Fruit fly (Drosophila melanogaster) whole organism, embryonic: ENCODE results near the gene CstF64.

Experiments used
- Bgb ChIP-seq: fragments of 200-800 bp; sonication (Bioruptor generic); IDR thresholded peaks from 2 replicates; pipeline ENCODE4 v1.3.6; 2022; ENCODE audit warnings: missing biosample characterization, missing genetic modification characterization; ENCODE audit not compliant: partially characterized antibody
- CG10959 ChIP-seq: fragments of 200-800 bp; sonication (Bioruptor generic); IDR thresholded peaks from 2 replicates; pipeline ENCODE4 v1.3.6; 2022; ENCODE audit warnings: missing biosample characterization, missing genetic modification characterization
- CG10979 ChIP-seq: fragments of 200-800 bp; sonication (Bioruptor generic); optimal IDR thresholded peaks from 2 replicates; lab custom pipeline; 2018; ENCODE audit warnings: missing biosample characterization, mild to moderate bottlenecking, missing genetic modification characterization, moderate library complexity
- CG11085 ChIP-seq: fragments of 200-800 bp; sonication (Bioruptor generic); IDR thresholded peaks from 2 replicates; pipeline ENCODE4 v1.3.6; 2022; ENCODE audit warnings: missing biosample characterization, missing genetic modification characterization
- CG11093 ChIP-seq: fragments of 200-800 bp; sonication (Bioruptor generic); IDR thresholded peaks from 3 replicates; pipeline ENCODE4 v1.3.6; 2022; ENCODE audit warnings: missing biosample characterization, missing genetic modification characterization
- CG12744 ChIP-seq: fragments of 200-800 bp; sonication (Bioruptor generic); optimal IDR thresholded peaks from 2 replicates; lab custom pipeline; 2016; ENCODE audit warnings: missing biosample characterization, missing genetic modification characterization
- CG12942 ChIP-seq: fragments of 200-800 bp; sonication (Bioruptor generic); optimal IDR thresholded peaks from 3 replicates; lab custom pipeline; 2016; ENCODE audit warnings: missing biosample characterization, missing genetic modification characterization
- CG14710 ChIP-seq: fragments of 200-800 bp; sonication (Bioruptor generic); optimal IDR thresholded peaks from 3 replicates; lab custom pipeline; 2019; ENCODE audit warnings: missing biosample characterization, mild to moderate bottlenecking, missing genetic modification characterization, moderate library complexity
- CG15601 ChIP-seq: fragments of 200-800 bp; sonication (Bioruptor generic); optimal IDR thresholded peaks from 3 replicates; lab custom pipeline; 2019; ENCODE audit warnings: missing biosample characterization, mild to moderate bottlenecking, missing genetic modification characterization, moderate library complexity
- CG1603 ChIP-seq: fragments of 200-800 bp; sonication (Bioruptor generic); optimal IDR thresholded peaks from 2 replicates; lab custom pipeline; 2019; ENCODE audit warnings: missing biosample characterization, mild to moderate bottlenecking, missing genetic modification characterization, moderate library complexity
- CG2202 ChIP-seq: fragments of 200-800 bp; sonication (Bioruptor generic); optimal IDR thresholded peaks from 2 replicates; lab custom pipeline; 2018; ENCODE audit warnings: missing biosample characterization, mild to moderate bottlenecking, missing genetic modification characterization
- CG30403 ChIP-seq: fragments of 200-800 bp; sonication (Bioruptor generic); optimal IDR thresholded peaks from 3 replicates; lab custom pipeline; 2016; ENCODE audit warnings: missing biosample characterization, missing genetic modification characterization
- CG31388 ChIP-seq: fragments of 200-800 bp; sonication (Bioruptor generic); optimal IDR thresholded peaks from 2 replicates; lab custom pipeline; 2016; ENCODE audit warnings: missing biosample characterization, missing genetic modification characterization
- CG31441 ChIP-seq: fragments of 200-800 bp; sonication (Bioruptor generic); IDR thresholded peaks from 2 replicates; pipeline ENCODE4 v1.3.6; 2022; ENCODE audit warnings: missing biosample characterization, missing genetic modification characterization
- CG33213 ChIP-seq: fragments of 200-800 bp; sonication (Bioruptor generic); optimal IDR thresholded peaks from 3 replicates; lab custom pipeline; 2016; ENCODE audit warnings: missing biosample characterization, missing genetic modification characterization
- CG33557 ChIP-seq: fragments of 200-800 bp; sonication (Bioruptor generic); optimal IDR thresholded peaks from 2 replicates; lab custom pipeline; 2019; ENCODE audit warnings: missing biosample characterization, mild to moderate bottlenecking, missing genetic modification characterization, moderate library complexity
- CG4282 ChIP-seq: fragments of 200-800 bp; sonication (Bioruptor generic); optimal IDR thresholded peaks from 2 replicates; lab custom pipeline; 2016; ENCODE audit warnings: missing biosample characterization, missing genetic modification characterization
- CG4404 ChIP-seq: fragments of 200-800 bp; sonication (Bioruptor generic); IDR thresholded peaks from 2 replicates; pipeline ENCODE4 v1.3.6; 2022; ENCODE audit warnings: missing biosample characterization, missing genetic modification characterization
- CG4820 ChIP-seq: fragments of 200-800 bp; sonication (Bioruptor generic); optimal IDR thresholded peaks from 3 replicates; lab custom pipeline; 2016; ENCODE audit warnings: missing biosample characterization, missing genetic modification characterization
- CG7928 ChIP-seq: fragments of 200-800 bp; sonication (Bioruptor generic); optimal IDR thresholded peaks from 2 replicates; lab custom pipeline; 2017; ENCODE audit warnings: missing biosample characterization, mild to moderate bottlenecking, missing genetic modification characterization
- CG8388 ChIP-seq: fragments of 200-800 bp; sonication (Bioruptor generic); optimal IDR thresholded peaks from 2 replicates; lab custom pipeline; 2019; ENCODE audit warnings: missing biosample characterization, mild to moderate bottlenecking, missing genetic modification characterization, moderate library complexity
- CG8924 ChIP-seq: fragments of 200-800 bp; optimal IDR thresholded peaks from 3 replicates; lab custom pipeline; 2019; ENCODE audit warnings: missing biosample characterization, mild to moderate bottlenecking, missing genetic modification characterization, moderate library complexity
- Dbx ChIP-seq: fragments of 200-800 bp; sonication (Bioruptor generic); IDR thresholded peaks from 3 replicates; pipeline ENCODE4 v1.3.6; 2022; ENCODE audit warnings: missing biosample characterization, missing genetic modification characterization
- Dp ChIP-seq: fragments of 200-800 bp; sonication (Bioruptor generic); optimal IDR thresholded peaks from 2 replicates; lab custom pipeline; 2018; ENCODE audit warnings: missing biosample characterization, mild to moderate bottlenecking, missing genetic modification characterization, moderate library complexity
- Hr51 ChIP-seq, 2 experiments: fragments of 200-800 bp; sonication (Bioruptor generic); optimal IDR thresholded peaks; 2 replicates in 1 of 2; 3 replicates in 1 of 2; lab custom pipeline; 2016 to 2018; ENCODE audit warnings: missing biosample characterization in 2 of 2, missing genetic modification characterization in 2 of 2, mild to moderate bottlenecking in 1 of 2, moderate library complexity in 1 of 2
- Nf-YB ChIP-seq: fragments of 200-800 bp; sonication (Bioruptor generic); optimal IDR thresholded peaks from 3 replicates; lab custom pipeline; 2019; ENCODE audit warnings: missing biosample characterization, mild to moderate bottlenecking, missing genetic modification characterization, moderate library complexity
- Ravus ChIP-seq: fragments of 200-800 bp; sonication (Bioruptor generic); IDR thresholded peaks from 2 replicates; pipeline ENCODE4 v1.3.6; 2022; ENCODE audit warnings: missing biosample characterization, missing genetic modification characterization
- Six4 ChIP-seq: fragments of 200-800 bp; sonication (Bioruptor generic); optimal IDR thresholded peaks from 2 replicates; lab custom pipeline; 2016; ENCODE audit warnings: missing biosample characterization, missing genetic modification characterization
- Trl ChIP-seq, 3 experiments: fragments of >200 bp in 2 of 3; fragments of 200-800 bp in 1 of 3; sonication (Bioruptor generic) in 1 of 3; optimal IDR thresholded peaks; 2 replicates in 1 of 3; 3 replicates in 2 of 3; lab custom pipeline; 2016 to 2017; ENCODE audit warnings: missing biosample characterization in 1 of 3, missing genetic modification characterization in 1 of 3
- az2 ChIP-seq: fragments of 200-800 bp; sonication (Bioruptor generic); optimal IDR thresholded peaks from 3 replicates; lab custom pipeline; 2016; ENCODE audit warnings: missing biosample characterization, missing genetic modification characterization
- crol ChIP-seq: fragments of 200-800 bp; sonication (Bioruptor generic); IDR thresholded peaks from 2 replicates; pipeline ENCODE4 v1.3.6; 2022; ENCODE audit warnings: missing biosample characterization, missing genetic modification characterization
- danr ChIP-seq: fragments of 200-800 bp; sonication (Bioruptor generic); IDR thresholded peaks from 2 replicates; pipeline ENCODE4 v1.3.6; 2022; ENCODE audit warnings: missing biosample characterization, missing genetic modification characterization
- dimm ChIP-seq: fragments of 200-800 bp; sonication (Bioruptor generic); IDR thresholded peaks from 2 replicates; pipeline ENCODE4 v1.3.6; 2022; ENCODE audit warnings: missing biosample characterization, missing genetic modification characterization
- disco-r ChIP-seq: fragments of 200-800 bp; sonication (Bioruptor generic); optimal IDR thresholded peaks from 2 replicates; lab custom pipeline; 2016; ENCODE audit warnings: missing biosample characterization, missing genetic modification characterization
- dmrt11E ChIP-seq: fragments of 200-800 bp; sonication (Bioruptor generic); optimal IDR thresholded peaks from 3 replicates; lab custom pipeline; 2018; ENCODE audit warnings: missing biosample characterization, mild to moderate bottlenecking, missing genetic modification characterization, moderate library complexity
- gem ChIP-seq: fragments of 200-800 bp; sonication (Bioruptor generic); optimal IDR thresholded peaks from 2 replicates; lab custom pipeline; 2019; ENCODE audit warnings: missing biosample characterization, mild to moderate bottlenecking, missing genetic modification characterization, moderate library complexity
- gro ChIP-seq: fragments of 200-800 bp; sonication (Bioruptor generic); optimal IDR thresholded peaks from 2 replicates; lab custom pipeline; 2016; ENCODE audit warnings: missing biosample characterization, missing genetic modification characterization
- ken ChIP-seq: fragments of 200-800 bp; sonication (Bioruptor generic); IDR thresholded peaks from 3 replicates; pipeline ENCODE4 v1.3.6; 2022; ENCODE audit warnings: missing biosample characterization, missing genetic modification characterization
- mam ChIP-seq: fragments of 200-800 bp; sonication (Bioruptor generic); optimal IDR thresholded peaks from 3 replicates; lab custom pipeline; 2016; ENCODE audit warnings: missing biosample characterization, missing genetic modification characterization
- nerfin-1 ChIP-seq: fragments of 200-800 bp; sonication (Bioruptor generic); optimal IDR thresholded peaks from 3 replicates; lab custom pipeline; 2019; ENCODE audit warnings: missing biosample characterization, mild to moderate bottlenecking, missing genetic modification characterization, moderate library complexity
- oc ChIP-seq: fragments of 200-800 bp; sonication (Bioruptor generic); optimal IDR thresholded peaks from 2 replicates; lab custom pipeline; 2018; ENCODE audit warnings: missing biosample characterization, mild to moderate bottlenecking, missing genetic modification characterization, moderate library complexity
- pros ChIP-seq: fragments of 200-800 bp; sonication (Bioruptor generic); optimal IDR thresholded peaks from 3 replicates; lab custom pipeline; 2019; ENCODE audit warnings: missing biosample characterization, mild to moderate bottlenecking, missing genetic modification characterization, moderate library complexity
- schlank ChIP-seq: fragments of 200-800 bp; sonication (Bioruptor generic); optimal IDR thresholded peaks from 2 replicates; lab custom pipeline; 2018; ENCODE audit warnings: missing biosample characterization, mild to moderate bottlenecking, missing genetic modification characterization
- sob ChIP-seq: fragments of 200-800 bp; sonication (Bioruptor generic); IDR thresholded peaks from 2 replicates; pipeline ENCODE4 v1.3.6; 2022; ENCODE audit warnings: missing biosample characterization, missing genetic modification characterization
- trh ChIP-seq: fragments of 200-800 bp; sonication (Bioruptor generic); optimal IDR thresholded peaks from 2 replicates; lab custom pipeline; 2016; ENCODE audit warnings: missing biosample characterization, missing genetic modification characterization
- unpg ChIP-seq: fragments of 200-800 bp; sonication (Bioruptor generic); optimal IDR thresholded peaks from 3 replicates; lab custom pipeline; 2018; ENCODE audit warnings: missing biosample characterization, mild to moderate bottlenecking, missing genetic modification characterization, moderate library complexity
- vfl ChIP-seq: fragments of 200-800 bp; sonication (Bioruptor generic); optimal IDR thresholded peaks from 2 replicates; lab custom pipeline; 2016; ENCODE audit warnings: missing biosample characterization, missing genetic modification characterization
- vvl ChIP-seq: fragments of 200-800 bp; sonication (Bioruptor generic); IDR thresholded peaks from 2 replicates; pipeline ENCODE4 v1.3.6; 2022; ENCODE audit warnings: missing biosample characterization, missing genetic modification characterization
- wek ChIP-seq: fragments of 200-800 bp; sonication (Bioruptor generic); optimal IDR thresholded peaks from 3 replicates; lab custom pipeline; 2018; ENCODE audit warnings: missing biosample characterization, mild to moderate bottlenecking, missing genetic modification characterization, moderate library complexity

Gene CstF64

DNA sequence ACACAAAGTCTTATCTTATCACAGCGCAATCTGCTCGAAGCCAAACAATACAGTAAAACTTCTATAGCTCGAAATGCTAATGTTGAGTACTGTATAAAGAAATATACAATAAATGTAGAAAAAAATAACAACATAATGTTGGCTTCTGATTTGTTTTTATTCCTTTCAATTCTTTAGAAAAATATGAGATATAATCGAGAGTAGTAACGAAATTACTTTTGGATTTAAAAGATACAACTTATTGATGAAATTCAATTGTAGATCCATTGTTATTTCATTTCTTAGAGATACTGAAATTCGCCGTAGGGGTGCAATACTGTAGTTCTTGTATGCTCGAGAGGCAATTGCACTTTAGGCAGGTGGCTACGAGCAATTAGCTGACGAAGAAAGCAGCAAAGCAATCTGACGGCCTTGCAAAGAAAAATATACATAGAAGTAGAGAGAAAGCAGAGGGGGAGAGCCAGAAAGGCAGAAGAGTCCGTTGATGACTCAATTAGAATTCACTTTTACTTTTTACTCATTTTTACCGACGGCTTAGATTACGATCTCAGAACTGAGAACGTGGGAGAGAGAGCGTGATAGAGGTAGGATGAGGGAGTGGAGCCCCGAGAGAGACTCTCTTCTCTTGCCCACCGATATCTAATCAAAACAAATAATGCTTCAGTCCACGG lies 11.2 kb downstream of the CstF64 start (continued):
- TF ChIP-seq gro (GFP tag; lab: Kevin White, UChicago) (no peak), schlank (tag; lab: Kevin White, UChicago) (no peak), CG7928 (GFP tag; lab: Kevin White, UChicago) (no peak), CG12744 (GFP tag; lab: Kevin White, UChicago) (no peak), gem (peak; percentile 84), nerfin-1 (tag; lab: Kevin White, UChicago) (peak; percentile 76), crol (GFP tag; lab: Robert Waterston, UW) (peak; percentile 82), ken (GFP tag; lab: Robert Waterston, UW) (peak; percentile 39; the same call in 1 of the 3 replicates), vfl (GFP tag; lab: Kevin White, UChicago) (no peak), CG10959 (no peak), CG1603 (tag; lab: Kevin White, UChicago) (peak; percentile 39), oc (tag; lab: Kevin White, UChicago) (peak; percentile 3), CG14710 (tag; lab: Kevin White, UChicago) (peak; percentile 12), Dp (GFP tag; lab: Kevin White, UChicago) (no peak), CG15601 (tag; lab: Kevin White, UChicago) (peak; percentile 44), Nf-YB (GFP tag; lab: Kevin White, UChicago) (peak; percentile 22), dmrt11E (peak; percentile 62), sob (GFP tag; lab: Robert Waterston, UW) (peak; percentile 52; the same call in 1 of the 2 replicates), Ravus (GFP tag; lab: Robert Waterston, UW) (no peak), CG2202 (tag; lab: Kevin White, UChicago) (no peak), Dbx (GFP tag; lab: Robert Waterston, UW) (no peak), dimm (GFP tag; lab: Robert Waterston, UW) (no peak), trh (no peak), unpg (GFP tag; lab: Kevin White, UChicago) (peak; percentile 70), CG33557 (GFP tag; lab: Kevin White, UChicago) (peak; percentile 14), CG11085 (GFP tag; lab: Robert Waterston, UW) (0 out of 2 replicates have a peak, but pooled peaks have one; percentile 31), CG12942 (GFP tag; lab: Kevin White, UChicago) (peak; percentile 8), Trl (optimal IDR thresholded peaks at IDR 0.05; lab: Kevin White, UChicago) (peak; percentile 79 to 80), Trl (GFP tag; optimal IDR thresholded peaks at IDR 0.05; lab: Kevin White, UChicago) (no peak), vvl (0 out of 2 replicates have a peak, but pooled peaks have one; percentile 19), CG4404 (GFP tag; lab: Robert Waterston, UW) (no peak; the same call in 1 of the 2 replicates), Hr51 (GFP tag; optimal IDR thresholded peaks at IDR 0.05; lab: Kevin White, UChicago) (peak in 1 of 2 experiments; percentile 57), Six4 (peak; percentile 0), CG10979 (tag; lab: Kevin White, UChicago) (peak; percentile 34), CG30403 (GFP tag; lab: Kevin White, UChicago) (peak; percentile 75), disco-r (no peak), az2 (GFP tag; lab: Kevin White, UChicago) (peak; percentile 36), CG8388 (GFP tag; lab: Kevin White, UChicago) (peak; percentile 76), danr (GFP tag; lab: Robert Waterston, UW) (no peak), CG33213 (GFP tag; lab: Kevin White, UChicago) (no peak), CG31388 (GFP tag; lab: Kevin White, UChicago) (no peak), mam (GFP tag; lab: Kevin White, UChicago) (peak; percentile 6), pros (GFP tag; lab: Kevin White, UChicago) (peak; percentile 24), CG4820 (GFP tag; lab: Kevin White, UChicago) (no peak), CG31441 (peak; percentile 71), wek (GFP tag; lab: Kevin White, UChicago) (no peak), Bgb (GFP tag; lab: Robert Waterston, UW) (no peak), CG8924 (tag; lab: Kevin White, UChicago) (peak; percentile 61), CG11093 (GFP tag; lab: Robert Waterston, UW) (0 out of 3 replicates have a peak, but pooled peaks have one; percentile 37), CG4282 (GFP tag; lab: Kevin White, UChicago) (no peak)
